Worm (Caenorhabditis elegans): Measurements from ENCODE around the gene dyf-4.

ce11 chrV:12533635-12534150 is 8.2 kb upstream of the dyf-4 start:
- no peak for TF ChIP-seq nhr-77 (tag; optimal IDR thresholded peaks at IDR 0.05)
- no peak for TF ChIP-seq lin-39 (tag; optimal IDR thresholded peaks at IDR 0.05)
- TF ChIP-seq pqm-1 (tag; optimal IDR thresholded peaks at IDR 0.05): no peak
- TF ChIP-seq ceh-28 (tag; optimal IDR thresholded peaks at IDR 0.05): no peak
- no peak for TF ChIP-seq fkh-10 (GFP tag; optimal IDR thresholded peaks at IDR 0.05)
- peak; percentile 25 for TF ChIP-seq elt-1 (tag; optimal IDR thresholded peaks at IDR 0.05)
- TF ChIP-seq elt-2 (tag; optimal IDR thresholded peaks at IDR 0.05): no peak
- TF ChIP-seq ztf-11 (tag; optimal IDR thresholded peaks at IDR 0.05): no peak
- TF ChIP-seq egl-27 (tag; optimal IDR thresholded peaks at IDR 0.05): no peak
- TF ChIP-seq ZK546.5 (tag; optimal IDR thresholded peaks at IDR 0.05): no peak
- no peak for TF ChIP-seq tbx-2 (tag; optimal IDR thresholded peaks at IDR 0.05)
- TF ChIP-seq eor-1 (tag; optimal IDR thresholded peaks at IDR 0.05): no peak
- peak; percentile 81 for TF ChIP-seq nhr-25 (tag; optimal IDR thresholded peaks at IDR 0.05)
- TF ChIP-seq zag-1 (tag; optimal IDR thresholded peaks at IDR 0.05): no peak
